Fruit fly (Drosophila melanogaster): ENCODE data around the gene Hmr.

dm6 chrX:10627062-10627756 lies 31.6 kb upstream of the Hmr start, which contains the start of the genes CG9806 and X11Lbeta:
- TF ChIP-seq CG5204 (GFP tag; optimal IDR thresholded peaks at IDR 0.05) (no peak), CG14711 (tag; optimal IDR thresholded peaks at IDR 0.05) (no peak), CG12768 (GFP tag; optimal IDR thresholded peaks at IDR 0.05) (no peak), CG11617 (GFP tag; optimal IDR thresholded peaks at IDR 0.05) (no peak), kay (GFP tag; ENCODE audit: borderline replicate concordance) (no peak), CG33017 (tag; optimal IDR thresholded peaks at IDR 0.05) (no peak), CG1620 (GFP tag; optimal IDR thresholded peaks at IDR 0.05) (no peak)
